Worm (Caenorhabditis elegans): ENCODE data around the gene F13D11.3.

The F13D11.3 gene

DNA sequence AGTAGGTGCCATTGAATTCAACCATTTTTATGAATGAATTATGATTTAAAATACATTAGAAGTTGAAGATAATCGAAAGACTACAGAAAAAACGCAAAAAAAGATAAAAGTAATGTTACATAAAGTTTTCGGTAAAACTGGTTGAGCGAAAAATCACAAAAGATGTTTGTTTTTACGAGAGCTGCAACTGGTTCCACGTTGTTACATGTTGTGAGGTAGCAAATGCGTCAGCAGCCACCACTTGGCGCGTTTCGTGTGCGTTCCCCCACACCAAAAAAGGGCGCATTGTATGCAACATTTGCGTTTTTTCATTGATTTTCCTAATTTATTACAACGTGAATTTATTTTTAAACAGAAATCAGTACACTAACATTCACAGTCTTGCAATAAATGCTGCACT lies 23.6 kb downstream of the F13D11.3 start, which contains the start of gene gakh-1 (continued):
- TF ChIP-seq ztf-18 (tag; optimal IDR thresholded peaks at IDR 0.05) (peak; percentile 92), nhr-120 (GFP tag; IDR thresholded peaks at IDR 0.05) (no peak), mes-4 (tag; optimal IDR thresholded peaks at IDR 0.05) (no peak), lin-40 (tag; optimal IDR thresholded peaks at IDR 0.05) (peak; percentile 68), lsy-27 (tag; optimal IDR thresholded peaks at IDR 0.05; ENCODE audit: borderline replicate concordance, insufficient read depth) (no peak), cebp-1 (GFP tag; IDR thresholded peaks at IDR 0.05) (no peak), cebp-1 (tag; optimal IDR thresholded peaks at IDR 0.05) (no peak), sdz-38 (tag; optimal IDR thresholded peaks at IDR 0.05) (no peak), snpc-4 (GFP tag; optimal IDR thresholded peaks at IDR 0.05) (no peak), snpc-4 (tag; optimal IDR thresholded peaks at IDR 0.05) (no peak), T07F8.4 (tag; optimal IDR thresholded peaks at IDR 0.05) (no peak), lir-1 (GFP tag; conservative IDR thresholded peaks at IDR 0.05) (no peak), hsf-1 (GFP tag; IDR thresholded peaks at IDR 0.05) (no peak), B0336.3 (GFP tag; IDR thresholded peaks at IDR 0.05) (no peak), hmg-20 (GFP tag; IDR thresholded peaks at IDR 0.05) (no peak), pbrm-1 (GFP tag; IDR thresholded peaks at IDR 0.05) (peak; percentile 53; the same call in 1 of the 2 replicates), K11D2.4 (GFP tag; IDR thresholded peaks at IDR 0.05) (peak; percentile 69; the same call in 1 of the 2 replicates), nfya-1 (tag; optimal IDR thresholded peaks at IDR 0.05; ENCODE audit: borderline replicate concordance, insufficient read depth) (no peak), F49E8.2 (tag; optimal IDR thresholded peaks at IDR 0.05; ENCODE audit: insufficient read depth) (no peak), dpff-1 (tag; optimal IDR thresholded peaks at IDR 0.05) (no peak), bed-2 (GFP tag; IDR thresholded peaks at IDR 0.05) (no peak), nfyb-1 (GFP tag; IDR thresholded peaks at IDR 0.05) (no peak), gei-17 (GFP tag; optimal IDR thresholded peaks at IDR 0.05) (peak; percentile 2), B0019.2 (GFP tag; conservative IDR thresholded peaks at IDR 0.05) (no peak), Y95B8A.8 (GFP tag; IDR thresholded peaks at IDR 0.05) (no peak), ZK185.1 (tag; optimal IDR thresholded peaks at IDR 0.05; ENCODE audit: poor library complexity, severe bottlenecking) (no peak), ztf-3 (GFP tag; optimal IDR thresholded peaks at IDR 0.05) (no peak), F22D6.2 (tag; optimal IDR thresholded peaks at IDR 0.05) (peak; percentile 10), F39B2.1 (GFP tag; IDR thresholded peaks at IDR 0.05) (no peak), attf-5 (GFP tag; optimal IDR thresholded peaks at IDR 0.05) (peak; percentile 12), ztf-28 (GFP tag; IDR thresholded peaks at IDR 0.05) (no peak), lin-54 (GFP tag; optimal IDR thresholded peaks at IDR 0.05) (no peak), madf-6 (GFP tag; IDR thresholded peaks at IDR 0.05) (no peak), lsl-1 (GFP tag; optimal IDR thresholded peaks at IDR 0.05) (no peak), ztf-6 (GFP tag; IDR thresholded peaks at IDR 0.05) (no peak), pha-4 (tag; optimal IDR thresholded peaks at IDR 0.05) (no peak), let-526 (GFP tag; IDR thresholded peaks at IDR 0.05) (no peak), let-607 (tag; optimal IDR thresholded peaks at IDR 0.05) (peak; percentile 96 to 97)

DNA sequence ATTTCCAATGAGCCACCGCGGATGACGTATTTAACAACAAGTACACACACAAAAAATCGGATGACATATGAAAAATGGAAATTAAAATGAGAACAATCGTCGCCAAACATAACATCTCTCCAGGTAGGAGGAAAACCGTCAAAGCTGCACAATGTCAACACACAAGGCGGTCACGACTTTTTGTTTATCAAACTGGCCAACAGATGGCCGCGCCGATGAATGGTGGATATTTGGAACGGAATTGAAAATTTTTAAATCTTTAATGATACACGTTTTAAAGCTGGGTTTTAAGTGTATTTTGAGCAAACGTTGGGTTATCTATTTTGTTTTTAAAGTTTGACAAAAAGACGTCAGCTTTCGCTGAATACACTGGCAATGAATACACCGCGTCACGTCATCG lies 24.4 kb downstream of the F13D11.3 start:
- TF ChIP-seq madf-3 (GFP tag; IDR thresholded peaks at IDR 0.05) (no peak), F52B5.7 (tag; optimal IDR thresholded peaks at IDR 0.05) (no peak), lin-35 (GFP tag; optimal IDR thresholded peaks at IDR 0.05) (no peak), sptf-2 (GFP tag; optimal IDR thresholded peaks at IDR 0.05) (no peak), bed-1 (GFP tag; IDR thresholded peaks at IDR 0.05) (no peak), aptf-2 (GFP tag; conservative IDR thresholded peaks at IDR 0.05) (no peak), let-607 (tag; optimal IDR thresholded peaks at IDR 0.05) (no peak), ceh-91 (GFP tag; IDR thresholded peaks at IDR 0.05) (no peak), nhr-179 (tag; optimal IDR thresholded peaks at IDR 0.05) (no peak), Y56A3A.18 (GFP tag; IDR thresholded peaks at IDR 0.05) (no peak), snpc-4 (GFP tag; optimal IDR thresholded peaks at IDR 0.05) (no peak), snpc-4 (tag; optimal IDR thresholded peaks at IDR 0.05) (no peak), tbp1 (GFP tag; optimal IDR thresholded peaks at IDR 0.05) (no peak), F57A8.1 (GFP tag; optimal IDR thresholded peaks at IDR 0.05) (no peak)

Measured in whole organism, young adult.